Fruit fly (Drosophila melanogaster): ENCODE measurements around the gene Dip-B.
A peak's percentile ranks its signal among the peaks of the same experiment; 100 is the strongest.

Dip-B gene

dm6 chr3R:13833515-13833914, 51.4 kb downstream of the Dip-B start:
- TF ChIP-seq pita (GFP tag; optimal IDR thresholded peaks at IDR 0.05) (peak; percentile 69), Lhr (GFP tag; optimal IDR thresholded peaks at IDR 0.05) (peak; percentile 35), lmd (GFP tag; IDR thresholded peaks at IDR 0.05) (no peak), CG32772 (GFP tag; IDR thresholded peaks at IDR 0.05) (no peak), stwl (tag; optimal IDR thresholded peaks at IDR 0.05) (peak; percentile 62), Dp (GFP tag; optimal IDR thresholded peaks at IDR 0.05) (peak; percentile 35), BEAF-32 (GFP tag; optimal IDR thresholded peaks at IDR 0.05) (peak; percentile 7), CTCF (GFP tag; optimal IDR thresholded peaks at IDR 0.05) (peak; percentile 82), amos (GFP tag; IDR thresholded peaks at IDR 0.05; ENCODE audit: partially characterized antibody) (peak; percentile 59), ssp (GFP tag; IDR thresholded peaks at IDR 0.05) (no peak), knrl (GFP tag; IDR thresholded peaks at IDR 0.05; ENCODE audit: partially characterized antibody) (peak; percentile 45; the same call in 2 of the 3 replicates), Sry-β (GFP tag; optimal IDR thresholded peaks at IDR 0.05) (no peak), ATbp (GFP tag; optimal IDR thresholded peaks at IDR 0.05) (no peak), bbx (GFP tag; IDR thresholded peaks at IDR 0.05; ENCODE audit: partially characterized antibody) (0 out of 2 replicates have a peak, but pooled peaks have one; percentile 20), MBD-R2 (GFP tag; IDR thresholded peaks at IDR 0.05) (peak; percentile 10; the same call in 1 of the 2 replicates), CG3995 (GFP tag; optimal IDR thresholded peaks at IDR 0.05) (peak; percentile 82), tll (GFP tag; optimal IDR thresholded peaks at IDR 0.05) (peak in 1 of 2 experiments; percentile 54), ro (GFP tag; IDR thresholded peaks at IDR 0.05) (no peak), E2f2 (GFP tag; IDR thresholded peaks at IDR 0.05) (peak; percentile 71)

dm6 chr3R:13834551-13834950, 52.5 kb downstream of the Dip-B start:
- TF ChIP-seq Opbp (GFP tag; IDR thresholded peaks at IDR 0.05; ENCODE audit: partially characterized antibody) (0 out of 3 replicates have a peak, but pooled peaks have one; percentile 15), CG11723 (GFP tag; optimal IDR thresholded peaks at IDR 0.05) (no peak)

Data from whole organism, embryonic.